Worm (Caenorhabditis elegans): ENCODE data around the gene C39D10.1.

Gene C39D10.1

ce11 chrX:7898131-7898530 is 8.6 kb upstream of the C39D10.1 start (continued):
- TF ChIP-seq pha-4 (GFP tag; IDR thresholded peaks at IDR 0.05) (peak; percentile 55; the same call in 1 of the 2 replicates), pha-4 (tag; optimal IDR thresholded peaks at IDR 0.05) (no peak), nhr-76 (tag; optimal IDR thresholded peaks at IDR 0.05) (no peak), jun-1 (tag; optimal IDR thresholded peaks at IDR 0.05) (no peak), ZK546.5 (tag; optimal IDR thresholded peaks at IDR 0.05) (no peak), dmd-9 (GFP tag; IDR thresholded peaks at IDR 0.05) (no peak), unc-62 (GFP tag; optimal IDR thresholded peaks at IDR 0.05 in 1 of 2) (no peak), unc-62 (tag; optimal IDR thresholded peaks at IDR 0.05) (no peak), fos-1 (tag; optimal IDR thresholded peaks at IDR 0.05) (no peak), F26F4.8 (GFP tag; conservative IDR thresholded peaks at IDR 0.05) (0 out of 2 replicates have a peak, but pooled peaks have one; percentile 50), lim-7 (GFP tag; IDR thresholded peaks at IDR 0.05) (peak; percentile 80), nhr-48 (tag; optimal IDR thresholded peaks at IDR 0.05) (peak; percentile 37), dmd-8 (GFP tag; IDR thresholded peaks at IDR 0.05) (0 out of 2 replicates have a peak, but pooled peaks have one; percentile 70), ceh-62 (tag; optimal IDR thresholded peaks at IDR 0.05) (no peak), daf-12 (tag; optimal IDR thresholded peaks at IDR 0.05) (no peak), F44E2.7 (GFP tag; IDR thresholded peaks at IDR 0.05) (no peak), T20F7.1 (GFP tag; optimal IDR thresholded peaks at IDR 0.05) (no peak), zfp-3 (GFP tag; conservative IDR thresholded peaks at IDR 0.05) (peak; percentile 76), ces-1 (GFP tag; optimal IDR thresholded peaks at IDR 0.05) (no peak), nhr-28 (tag; optimal IDR thresholded peaks at IDR 0.05) (no peak), lin-13 (GFP tag; optimal IDR thresholded peaks at IDR 0.05) (no peak), nhr-42 (GFP tag; IDR thresholded peaks at IDR 0.05) (no peak), vab-7 (GFP tag; IDR thresholded peaks at IDR 0.05) (no peak; the same call in 1 of the 2 replicates), sdz-12 (GFP tag; optimal IDR thresholded peaks at IDR 0.05) (no peak), hif-1 (tag; optimal IDR thresholded peaks at IDR 0.05) (no peak), madf-5 (GFP tag; IDR thresholded peaks at IDR 0.05) (peak; percentile 65 to 69; a peak in 1 of 4 replicates), zip-11 (GFP tag; IDR thresholded peaks at IDR 0.05) (no peak), hlh-11 (tag; optimal IDR thresholded peaks at IDR 0.05) (no peak), mxl-3 (GFP tag; optimal IDR thresholded peaks at IDR 0.05) (peak; percentile 10), unc-130 (GFP tag; optimal IDR thresholded peaks at IDR 0.05) (peak; percentile 41)

DNA sequence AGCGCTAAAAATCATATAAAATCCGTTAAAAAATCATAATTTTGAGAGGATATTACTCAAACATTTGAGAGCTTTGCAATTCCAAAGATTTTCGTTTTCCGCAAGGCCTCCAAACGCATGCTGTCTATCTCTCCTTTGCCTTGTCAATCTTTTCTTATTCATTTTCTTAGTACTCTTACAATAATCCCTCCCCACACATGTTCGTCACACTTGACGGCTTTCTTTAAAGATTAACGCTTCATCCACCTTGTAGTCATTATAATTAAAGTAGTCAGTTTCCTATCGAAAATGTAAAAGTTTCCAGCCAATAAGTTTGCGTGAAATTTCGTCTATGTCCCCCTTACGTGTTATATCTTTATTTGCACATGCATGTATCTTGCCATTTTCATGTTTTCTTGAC is 6.6 kb upstream of the C39D10.1 start:
- TF ChIP-seq nhr-11 (tag; optimal IDR thresholded peaks at IDR 0.05) (no peak), hmg-1.1 (GFP tag; IDR thresholded peaks at IDR 0.05) (no peak), daf-16 (GFP tag; optimal IDR thresholded peaks at IDR 0.05) (no peak), daf-16 (tag; optimal IDR thresholded peaks at IDR 0.05) (no peak), Y5F2A.4 (GFP tag; optimal IDR thresholded peaks at IDR 0.05) (no peak), nhr-42 (GFP tag; IDR thresholded peaks at IDR 0.05) (no peak), pqm-1 (tag; optimal IDR thresholded peaks at IDR 0.05) (no peak), ctbp-1 (GFP tag; IDR thresholded peaks at IDR 0.05) (no peak), ces-1 (GFP tag; optimal IDR thresholded peaks at IDR 0.05) (no peak), ceh-44 (GFP tag; IDR thresholded peaks at IDR 0.05) (no peak), cey-2 (tag; optimal IDR thresholded peaks at IDR 0.05; ENCODE audit: borderline replicate concordance, insufficient read depth) (no peak), T26A8.4 (GFP tag; IDR thresholded peaks at IDR 0.05) (no peak), R02D3.7 (tag; optimal IDR thresholded peaks at IDR 0.05) (no peak), spr-3 (GFP tag; optimal IDR thresholded peaks at IDR 0.05) (no peak), lin-1 (GFP tag; IDR thresholded peaks at IDR 0.05) (no peak), lir-3 (tag; optimal IDR thresholded peaks at IDR 0.05) (no peak), egl-27 (tag; optimal IDR thresholded peaks at IDR 0.05) (no peak), F49E8.2 (tag; optimal IDR thresholded peaks at IDR 0.05; ENCODE audit: borderline replicate concordance) (no peak), F44E2.7 (GFP tag; IDR thresholded peaks at IDR 0.05) (no peak), skn-1 (tag; optimal IDR thresholded peaks at IDR 0.05) (no peak)
